Worm (Caenorhabditis elegans): ENCODE measurements around the gene C17H12.8.

The C17H12.8 gene

DNA sequence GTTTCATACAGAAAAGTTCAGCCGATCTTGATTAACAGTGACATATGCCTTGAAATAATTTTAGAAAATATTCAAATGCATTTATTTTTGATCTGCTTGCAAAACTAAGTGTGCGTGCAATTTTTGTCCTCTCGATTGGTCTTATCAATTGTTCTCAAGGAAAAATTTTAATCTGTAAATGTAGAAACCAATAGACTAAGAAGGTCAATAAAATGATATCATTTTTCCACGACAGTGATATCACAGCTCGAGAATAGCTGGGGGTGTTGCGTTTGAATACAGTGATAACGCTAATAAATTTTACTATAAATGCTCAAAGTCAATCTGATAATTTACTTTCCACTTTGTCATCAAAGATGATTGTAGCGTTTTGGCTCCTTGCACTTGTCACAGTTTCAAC lies at the start of gene C17H12.8:
TSS of gene C17H12.8 (plus strand) at position 335 of the 400 bp plus-strand sequence.
- no peak for TF ChIP-seq ceh-13 (GFP tag; optimal IDR thresholded peaks at IDR 0.05)
- no peak for TF ChIP-seq aly-1 (tag; optimal IDR thresholded peaks at IDR 0.05)
- no peak for TF ChIP-seq hmg-4 (GFP tag; optimal IDR thresholded peaks at IDR 0.05)
- TF ChIP-seq sea-1 (GFP tag; conservative IDR thresholded peaks at IDR 0.05) = no peak
- TF ChIP-seq B0310.2 (tag; optimal IDR thresholded peaks at IDR 0.05) = no peak
- no peak for TF ChIP-seq ama-1 (optimal IDR thresholded peaks at IDR 0.05)
- TF ChIP-seq pes-1 (GFP tag; IDR thresholded peaks at IDR 0.05) = no peak
- no peak for TF ChIP-seq scrt-1 (GFP tag; IDR thresholded peaks at IDR 0.05)

DNA sequence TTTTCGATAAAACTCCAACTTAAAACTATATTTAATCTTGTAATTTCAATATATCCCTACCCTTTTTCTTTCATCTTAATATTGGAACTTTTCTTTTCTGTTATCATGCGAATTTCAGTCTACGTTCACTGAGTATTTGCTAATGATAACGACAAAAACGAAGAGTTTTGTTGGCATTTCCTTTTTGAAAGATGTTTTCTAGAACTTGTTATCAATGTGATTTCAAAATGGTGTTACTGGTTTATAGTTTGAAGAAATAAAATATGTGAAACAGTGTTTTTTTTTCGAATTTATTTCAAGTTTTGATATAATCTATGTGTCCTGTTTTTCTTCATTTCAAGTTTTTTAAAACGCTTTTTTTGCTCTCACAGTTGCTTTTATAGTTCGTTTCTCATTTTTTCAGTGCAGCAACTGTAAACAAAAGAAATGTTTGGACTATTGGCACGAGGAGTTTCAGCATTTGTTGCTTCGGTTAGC lies 48.1 kb upstream of the C17H12.8 start, which contains the start of gene anat-1:
TSS of gene anat-1 (plus strand) at position 427 of the 477 bp plus-strand sequence.
- TF ChIP-seq hnd-1 (tag; optimal IDR thresholded peaks at IDR 0.05) = no peak

DNA sequence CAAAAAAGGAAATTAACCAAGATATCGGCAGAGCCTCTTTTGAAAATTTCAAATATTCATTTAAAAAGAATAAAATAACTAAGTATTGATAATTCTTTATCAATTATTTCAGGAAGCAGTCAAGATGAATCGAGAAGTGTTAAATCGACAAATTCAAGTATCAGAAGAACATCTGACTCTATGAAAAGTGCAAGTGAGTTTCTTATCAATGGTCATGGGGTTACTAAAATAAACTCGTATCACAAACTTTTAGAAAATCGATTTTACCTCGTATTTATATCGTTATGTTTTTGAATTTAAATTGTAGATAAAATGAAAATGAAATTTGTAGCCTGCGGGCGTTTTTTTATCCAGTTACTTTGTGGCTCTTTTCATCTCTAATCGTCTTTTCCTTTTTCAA lies 46.9 kb upstream of the C17H12.8 start:
- TF ChIP-seq tbx-11 (GFP tag; IDR thresholded peaks at IDR 0.05) = no peak
- TF ChIP-seq ama-1 (optimal IDR thresholded peaks at IDR 0.05) = no peak
- TF ChIP-seq ets-7 (tag; optimal IDR thresholded peaks at IDR 0.05) = no peak
- no peak for TF ChIP-seq flt-1 (GFP tag; IDR thresholded peaks at IDR 0.05)
- no peak for TF ChIP-seq sea-1 (GFP tag; conservative IDR thresholded peaks at IDR 0.05)
- TF ChIP-seq ceh-13 (GFP tag; optimal IDR thresholded peaks at IDR 0.05) = no peak
- no peak for TF ChIP-seq ceh-36 (tag; optimal IDR thresholded peaks at IDR 0.05)
- no peak for TF ChIP-seq hnd-1 (tag; optimal IDR thresholded peaks at IDR 0.05)

- no peak for TF ChIP-seq tbx-37 (GFP tag; conservative IDR thresholded peaks at IDR 0.05)
- no peak for TF ChIP-seq F13C5.2 (tag; optimal IDR thresholded peaks at IDR 0.05)
- TF ChIP-seq ceh-36 (tag; optimal IDR thresholded peaks at IDR 0.05) = no peak
- no peak for TF ChIP-seq sea-1 (GFP tag; conservative IDR thresholded peaks at IDR 0.05)
- no peak for TF ChIP-seq ets-7 (tag; optimal IDR thresholded peaks at IDR 0.05)
- TF ChIP-seq B0310.2 (tag; optimal IDR thresholded peaks at IDR 0.05) = no peak
- TF ChIP-seq pes-1 (GFP tag; IDR thresholded peaks at IDR 0.05) = no peak
- TF ChIP-seq ama-1 (optimal IDR thresholded peaks at IDR 0.05) = no peak
- TF ChIP-seq hmg-4 (GFP tag; optimal IDR thresholded peaks at IDR 0.05) = no peak
- no peak for TF ChIP-seq ceh-13 (GFP tag; optimal IDR thresholded peaks at IDR 0.05)
- TF ChIP-seq flt-1 (GFP tag; IDR thresholded peaks at IDR 0.05) = no peak
- no peak for TF ChIP-seq tbx-11 (GFP tag; IDR thresholded peaks at IDR 0.05)
These were observed 41.3 kb upstream of the C17H12.8 start for ce11 chrIV:6777156-6777555.

ce11 chrIV:6785151-6785550 lies 33.4 kb upstream of the C17H12.8 start, which contains the start of gene dyci-1:
TSS of gene dyci-1 (minus strand) at chrIV:6785272.
- TF ChIP-seq ets-7 (tag; optimal IDR thresholded peaks at IDR 0.05) (no peak), tra-4 (tag; optimal IDR thresholded peaks at IDR 0.05) (no peak), flt-1 (GFP tag; IDR thresholded peaks at IDR 0.05) (no peak), ceh-36 (tag; optimal IDR thresholded peaks at IDR 0.05) (no peak), scrt-1 (GFP tag; IDR thresholded peaks at IDR 0.05) (no peak), tbx-11 (GFP tag; IDR thresholded peaks at IDR 0.05) (no peak), hmg-4 (GFP tag; optimal IDR thresholded peaks at IDR 0.05) (no peak), hnd-1 (tag; optimal IDR thresholded peaks at IDR 0.05) (no peak), F13C5.2 (tag; optimal IDR thresholded peaks at IDR 0.05) (no peak), ama-1 (optimal IDR thresholded peaks at IDR 0.05) (no peak), B0310.2 (tag; optimal IDR thresholded peaks at IDR 0.05) (no peak), tbx-37 (GFP tag; conservative IDR thresholded peaks at IDR 0.05) (no peak), pes-1 (GFP tag; IDR thresholded peaks at IDR 0.05) (no peak), aly-1 (tag; optimal IDR thresholded peaks at IDR 0.05) (no peak), ceh-13 (GFP tag; optimal IDR thresholded peaks at IDR 0.05) (no peak), sea-1 (GFP tag; conservative IDR thresholded peaks at IDR 0.05) (no peak), hmbx-1 (tag; optimal IDR thresholded peaks at IDR 0.05) (no peak)

- no peak for TF ChIP-seq hmg-4 (GFP tag; optimal IDR thresholded peaks at IDR 0.05)
- no peak for TF ChIP-seq ets-7 (tag; optimal IDR thresholded peaks at IDR 0.05)
- no peak for TF ChIP-seq tra-4 (tag; optimal IDR thresholded peaks at IDR 0.05)
- no peak for TF ChIP-seq tbx-11 (GFP tag; IDR thresholded peaks at IDR 0.05)
- TF ChIP-seq F13C5.2 (tag; optimal IDR thresholded peaks at IDR 0.05) = no peak
- no peak for TF ChIP-seq ceh-36 (tag; optimal IDR thresholded peaks at IDR 0.05)
- no peak for TF ChIP-seq ama-1 (optimal IDR thresholded peaks at IDR 0.05)
- no peak for TF ChIP-seq aly-1 (tag; optimal IDR thresholded peaks at IDR 0.05)
- no peak for TF ChIP-seq flt-1 (GFP tag; IDR thresholded peaks at IDR 0.05)
These were observed 32.6 kb upstream of the C17H12.8 start for ce11 chrIV:6785873-6786272.

- TF ChIP-seq scrt-1 (GFP tag; IDR thresholded peaks at IDR 0.05) (no peak), hnd-1 (tag; optimal IDR thresholded peaks at IDR 0.05) (no peak), hmg-4 (GFP tag; optimal IDR thresholded peaks at IDR 0.05) (no peak), ama-1 (optimal IDR thresholded peaks at IDR 0.05) (no peak), flt-1 (GFP tag; IDR thresholded peaks at IDR 0.05) (no peak), tbx-37 (GFP tag; conservative IDR thresholded peaks at IDR 0.05) (no peak)
These were observed 28.6 kb upstream of the C17H12.8 start for ce11 chrIV:6789950-6790349.

ce11 chrIV:6790438-6791124 lies 27.9 kb upstream of the C17H12.8 start, which contains the start of the genes C17H12.2 and vha-8:
TSS of gene C17H12.2 (minus strand) at chrIV:6790488.
TSS of gene vha-8 (plus strand) at chrIV:6791074.
- 0 out of 2 replicates have a peak, but pooled peaks have one; percentile 15 for TF ChIP-seq tbx-37 (GFP tag; conservative IDR thresholded peaks at IDR 0.05)
- no peak for TF ChIP-seq aly-1 (tag; optimal IDR thresholded peaks at IDR 0.05)
- peak; percentile 58 for TF ChIP-seq F13C5.2 (tag; optimal IDR thresholded peaks at IDR 0.05)
- peak; percentile 48 for TF ChIP-seq hmg-4 (GFP tag; optimal IDR thresholded peaks at IDR 0.05)
- TF ChIP-seq flt-1 (GFP tag; IDR thresholded peaks at IDR 0.05) = 0 out of 2 replicates have a peak, but pooled peaks have one; percentile 38
- TF ChIP-seq hmbx-1 (tag; optimal IDR thresholded peaks at IDR 0.05) = no peak
- 0 out of 2 replicates have a peak, but pooled peaks have one; percentile 13 for TF ChIP-seq sea-1 (GFP tag; conservative IDR thresholded peaks at IDR 0.05)
